Fruit fly (Drosophila melanogaster) whole organism, embryonic: ENCODE measurements around the gene Arl5.

Source experiments
- Antp ChIP-seq: fragments of 200-800 bp; sonication (Bioruptor generic); optimal IDR thresholded peaks from 3 replicates; lab custom pipeline; 2016; ENCODE audit warnings: missing biosample characterization, missing genetic modification characterization
- Asciz ChIP-seq: fragments of 200-800 bp; sonication (Bioruptor generic); optimal IDR thresholded peaks from 2 replicates; lab custom pipeline; 2017; ENCODE audit warnings: missing biosample characterization, mild to moderate bottlenecking, missing genetic modification characterization, missing genetic modification reagents
- CG18476 ChIP-seq: fragments of 200-800 bp; sonication (Bioruptor generic); optimal IDR thresholded peaks from 2 replicates; lab custom pipeline; 2016; ENCODE audit warnings: missing biosample characterization, mild to moderate bottlenecking, missing genetic modification characterization
- CG32767 ChIP-seq: fragments of 200-800 bp; sonication (Bioruptor generic); IDR thresholded peaks from 2 replicates; pipeline ENCODE4 v1.3.6; 2022; ENCODE audit warnings: missing biosample characterization, missing genetic modification characterization
- CG4424 ChIP-seq: fragments of 200-800 bp; sonication (Bioruptor generic); optimal IDR thresholded peaks from 3 replicates; lab custom pipeline; 2016; ENCODE audit warnings: missing biosample characterization, missing genetic modification characterization
- CTCF ChIP-seq: fragments of 200-800 bp; sonication (Bioruptor generic); optimal IDR thresholded peaks from 2 replicates; lab custom pipeline; 2017; ENCODE audit warnings: missing biosample characterization, mild to moderate bottlenecking, missing genetic modification characterization, moderate library complexity
- CoRest ChIP-seq: fragments of 200-800 bp; sonication (Bioruptor generic); optimal IDR thresholded peaks from 3 replicates; lab custom pipeline; 2018; ENCODE audit warnings: missing biosample characterization, mild to moderate bottlenecking, missing genetic modification characterization, moderate library complexity
- Dip3 ChIP-seq: fragments of 200-800 bp; sonication (Bioruptor generic); optimal IDR thresholded peaks from 3 replicates; lab custom pipeline; 2016; ENCODE audit warnings: missing biosample characterization, missing genetic modification characterization
- Hr3 ChIP-seq: fragments of 200-800 bp; sonication (Bioruptor generic); optimal IDR thresholded peaks from 3 replicates; lab custom pipeline; 2016; ENCODE audit warnings: missing biosample characterization, missing genetic modification characterization
- bab2 ChIP-seq: fragments of 200-800 bp; sonication (Bioruptor generic); optimal IDR thresholded peaks from 2 replicates; lab custom pipeline; 2016; ENCODE audit warnings: missing biosample characterization, missing genetic modification characterization
- bsh ChIP-seq, 2 experiments: fragments of 200-800 bp; sonication (Bioruptor generic); optimal IDR thresholded peaks; 2 replicates each; lab custom pipeline; 2017 to 2018; ENCODE audit warnings: mild to moderate bottlenecking in 2 of 2, missing biosample characterization in 2 of 2, missing genetic modification characterization in 2 of 2, moderate library complexity in 1 of 2
- dmrt11E ChIP-seq: fragments of 200-800 bp; sonication (Bioruptor generic); optimal IDR thresholded peaks from 3 replicates; lab custom pipeline; 2018; ENCODE audit warnings: missing biosample characterization, mild to moderate bottlenecking, missing genetic modification characterization, moderate library complexity
- hb ChIP-seq: fragments of 200-800 bp; sonication (Bioruptor generic); IDR thresholded peaks from 3 replicates; pipeline ENCODE4 v1.3.6; 2022; ENCODE audit warnings: missing biosample characterization, missing genetic modification characterization; ENCODE audit not compliant: partially characterized antibody
- ranshi ChIP-seq: fragments of 200-800 bp; sonication (Bioruptor generic); IDR thresholded peaks from 2 replicates; pipeline ENCODE4 v1.3.6; 2022; ENCODE audit warnings: missing biosample characterization, missing genetic modification characterization

DNA sequence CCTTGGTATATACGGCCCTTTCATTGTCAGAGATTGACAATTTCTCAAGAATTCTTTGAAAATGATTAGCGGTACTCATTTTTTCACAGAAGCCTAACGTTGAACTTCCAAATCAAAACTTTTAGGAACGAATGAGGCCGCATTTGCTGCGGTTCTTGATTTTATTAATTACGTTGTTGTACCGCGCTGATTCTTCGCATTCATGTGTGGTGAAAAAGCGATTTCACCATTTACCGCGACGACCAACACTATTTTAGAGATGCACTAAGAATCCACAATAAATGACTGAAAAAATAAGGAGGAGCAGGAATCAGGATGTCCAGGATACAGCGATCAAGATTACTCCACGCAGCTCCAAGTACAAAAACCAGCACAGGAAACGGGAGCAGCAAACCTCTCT lies 4.3 kb upstream of the Arl5 start, which contains the start of the genes CG7194 and Sbp2:
- no peak for TF ChIP-seq ranshi (GFP tag; lab: Robert Waterston, UW)
- TF ChIP-seq CG18476 (GFP tag; lab: Kevin White, UChicago): no peak
- TF ChIP-seq Asciz: no peak
- TF ChIP-seq bab2 (GFP tag; lab: Kevin White, UChicago): no peak
- TF ChIP-seq Dip3: no peak
- TF ChIP-seq hb (GFP tag; lab: Robert Waterston, UW): no peak
- TF ChIP-seq dmrt11E (tag; lab: Kevin White, UChicago): no peak
- no peak for TF ChIP-seq CG4424 (GFP tag; lab: Kevin White, UChicago)
- TF ChIP-seq CTCF (GFP tag; lab: Kevin White, UChicago): peak; percentile 47
- TF ChIP-seq Hr3 (GFP tag; lab: Kevin White, UChicago): no peak
- no peak for TF ChIP-seq Antp (GFP tag; lab: Kevin White, UChicago)
- no peak for TF ChIP-seq CoRest
- TF ChIP-seq CG32767 (GFP tag; lab: Robert Waterston, UW): no peak
- no peak for TF ChIP-seq bsh (GFP tag; optimal IDR thresholded peaks at IDR 0.05; lab: Kevin White, UChicago)
